Fruit fly (Drosophila melanogaster): ENCODE results near the gene CG13073.

Gene CG13073

dm6 chr3L:16232924-16233323 is 15.8 kb upstream of the CG13073 start, which contains the start of gene Hsc20:
TSS of gene Hsc20 (plus strand) at chr3L:16233127.
- TF ChIP-seq foxo (GFP tag; optimal IDR thresholded peaks at IDR 0.05) (no peak), tai (GFP tag; optimal IDR thresholded peaks at IDR 0.05) (no peak), Hr78 (GFP tag; optimal IDR thresholded peaks at IDR 0.05) (no peak), Mio (GFP tag; optimal IDR thresholded peaks at IDR 0.05) (no peak), ey (GFP tag; optimal IDR thresholded peaks at IDR 0.05) (no peak), Sp1 (GFP tag; optimal IDR thresholded peaks at IDR 0.05) (no peak), fru (GFP tag; optimal IDR thresholded peaks at IDR 0.05) (no peak), HLH106 (tag; optimal IDR thresholded peaks at IDR 0.05) (no peak), sage (GFP tag; optimal IDR thresholded peaks at IDR 0.05) (no peak), dmrt93B (GFP tag; optimal IDR thresholded peaks at IDR 0.05) (no peak), sv (GFP tag; optimal IDR thresholded peaks at IDR 0.05) (no peak), woc (GFP tag; optimal IDR thresholded peaks at IDR 0.05) (no peak), OdsH (GFP tag; optimal IDR thresholded peaks at IDR 0.05) (no peak), Hr83 (GFP tag; optimal IDR thresholded peaks at IDR 0.05; ENCODE audit: poor library complexity, severe bottlenecking) (no peak), Rel (GFP tag; optimal IDR thresholded peaks at IDR 0.05) (no peak), Rel (tag; optimal IDR thresholded peaks at IDR 0.05) (no peak), usp (GFP tag; optimal IDR thresholded peaks at IDR 0.05) (no peak), psq (GFP tag; optimal IDR thresholded peaks at IDR 0.05) (no peak), N (GFP tag; optimal IDR thresholded peaks at IDR 0.05) (no peak)

- TF ChIP-seq Myc (optimal IDR thresholded peaks at IDR 0.05) = peak; percentile 29
- TF ChIP-seq rgr (GFP tag; optimal IDR thresholded peaks at IDR 0.05) = peak; percentile 12
- no peak for TF ChIP-seq Hnf4 (GFP tag; optimal IDR thresholded peaks at IDR 0.05)
- TF ChIP-seq Mio (GFP tag; optimal IDR thresholded peaks at IDR 0.05) = no peak
- TF ChIP-seq Dif (GFP tag; optimal IDR thresholded peaks at IDR 0.05; ENCODE audit: partially characterized antibody) = peak; percentile 0
- peak; percentile 39 for TF ChIP-seq HLH106 (tag; optimal IDR thresholded peaks at IDR 0.05)
- no peak for TF ChIP-seq CrebA (GFP tag; optimal IDR thresholded peaks at IDR 0.05; ENCODE audit: borderline replicate concordance)
- no peak for TF ChIP-seq h (GFP tag; optimal IDR thresholded peaks at IDR 0.05)
- peak; percentile 39 for TF ChIP-seq Sp1 (GFP tag; optimal IDR thresholded peaks at IDR 0.05)
- TF ChIP-seq Rel (GFP tag; optimal IDR thresholded peaks at IDR 0.05) = no peak
- TF ChIP-seq Rel (tag; optimal IDR thresholded peaks at IDR 0.05) = peak; percentile 65
- no peak for TF ChIP-seq psq (GFP tag; optimal IDR thresholded peaks at IDR 0.05)
- peak; percentile 3 for TF ChIP-seq OdsH (GFP tag; optimal IDR thresholded peaks at IDR 0.05)
- TF ChIP-seq Hr83 (GFP tag; optimal IDR thresholded peaks at IDR 0.05; ENCODE audit: poor library complexity, severe bottlenecking) = peak; percentile 30
- no peak for TF ChIP-seq Jra (GFP tag; optimal IDR thresholded peaks at IDR 0.05)
Observed at dm6 chr3L:16231857-16232256, 14.8 kb upstream of the CG13073 start, which contains the start of the genes PDCD-5 and MED10. TSS of gene PDCD-5 (minus strand) at chr3L:16232038. TSS of gene MED10 (plus strand) at chr3L:16232084.

- TF ChIP-seq rgr (GFP tag; optimal IDR thresholded peaks at IDR 0.05) (peak; percentile 87), Sp1 (GFP tag; optimal IDR thresholded peaks at IDR 0.05) (peak; percentile 87), Myc (optimal IDR thresholded peaks at IDR 0.05) (peak; percentile 25), OdsH (GFP tag; optimal IDR thresholded peaks at IDR 0.05) (peak; percentile 82), CrebA (GFP tag; optimal IDR thresholded peaks at IDR 0.05; ENCODE audit: borderline replicate concordance) (no peak), dmrt93B (GFP tag; optimal IDR thresholded peaks at IDR 0.05) (peak; percentile 73), Abd-B (GFP tag; optimal IDR thresholded peaks at IDR 0.05) (no peak), Hr83 (GFP tag; optimal IDR thresholded peaks at IDR 0.05; ENCODE audit: poor library complexity, severe bottlenecking) (peak; percentile 86), GATAd (GFP tag; optimal IDR thresholded peaks at IDR 0.05) (peak; percentile 72), jim (GFP tag; optimal IDR thresholded peaks at IDR 0.05) (peak; percentile 22), tai (GFP tag; optimal IDR thresholded peaks at IDR 0.05) (no peak), sage (GFP tag; optimal IDR thresholded peaks at IDR 0.05) (no peak), Dif (GFP tag; optimal IDR thresholded peaks at IDR 0.05; ENCODE audit: partially characterized antibody) (no peak), Hnf4 (GFP tag; optimal IDR thresholded peaks at IDR 0.05) (peak; percentile 82), fru (GFP tag; optimal IDR thresholded peaks at IDR 0.05) (peak; percentile 78), Hr78 (GFP tag; optimal IDR thresholded peaks at IDR 0.05) (no peak), Rel (GFP tag; optimal IDR thresholded peaks at IDR 0.05) (no peak), Rel (tag; optimal IDR thresholded peaks at IDR 0.05) (peak; percentile 68), h (GFP tag; optimal IDR thresholded peaks at IDR 0.05) (peak; percentile 82), CG32264 (GFP tag; optimal IDR thresholded peaks at IDR 0.05) (no peak), usp (GFP tag; optimal IDR thresholded peaks at IDR 0.05) (no peak), brk (GFP tag; optimal IDR thresholded peaks at IDR 0.05) (peak; percentile 82), HLH106 (tag; optimal IDR thresholded peaks at IDR 0.05) (peak; percentile 91), br (GFP tag; optimal IDR thresholded peaks at IDR 0.05) (peak; percentile 63), Dfd (GFP tag; optimal IDR thresholded peaks at IDR 0.05) (no peak), lola (GFP tag; optimal IDR thresholded peaks at IDR 0.05) (no peak), sv (GFP tag; optimal IDR thresholded peaks at IDR 0.05) (peak; percentile 72), pan (optimal IDR thresholded peaks at IDR 0.05) (no peak), Vsx2 (GFP tag; optimal IDR thresholded peaks at IDR 0.05; ENCODE audit: partially characterized antibody) (no peak), Mio (GFP tag; optimal IDR thresholded peaks at IDR 0.05) (no peak), CG9705 (GFP tag; optimal IDR thresholded peaks at IDR 0.05) (peak; percentile 71), psq (GFP tag; optimal IDR thresholded peaks at IDR 0.05) (peak; percentile 85), foxo (GFP tag; optimal IDR thresholded peaks at IDR 0.05) (peak in 1 of 2 experiments; percentile 93), Jra (GFP tag; optimal IDR thresholded peaks at IDR 0.05) (peak; percentile 57), woc (GFP tag; optimal IDR thresholded peaks at IDR 0.05) (peak; percentile 68), ey (GFP tag; optimal IDR thresholded peaks at IDR 0.05) (peak; percentile 69), dl (GFP tag; optimal IDR thresholded peaks at IDR 0.05; ENCODE audit: insufficient read depth in 1 of 2, partially characterized antibody in 2 of 2) (no peak), dsf (GFP tag; optimal IDR thresholded peaks at IDR 0.05; ENCODE audit: borderline replicate concordance) (peak; percentile 58), N (GFP tag; optimal IDR thresholded peaks at IDR 0.05) (no peak)
Observed at dm6 chr3L:16228659-16229205, 11.6 kb upstream of the CG13073 start, which contains the start of gene Tmx3. TSS of gene Tmx3 (plus strand) at chr3L:16229100.

Data from whole organism, wandering third instar larva.